Worm (Caenorhabditis elegans) whole organism, L2 larva: ENCODE results near the gene pas-2.

Experiments used
- C34F6.9 ChIP-seq: fragments of 150-350 bp; optimal IDR thresholded peaks from 2 replicates; lab custom pipeline; 2014; ENCODE audit warnings: missing biosample characterization, missing genetic modification characterization
- F13H6.1 ChIP-seq: sonication (generic microtip); optimal IDR thresholded peaks from 2 replicates; lab custom pipeline; 2016; ENCODE audit warnings: missing genetic modification characterization, missing compliant biosample characterization
- R02D3.7 ChIP-seq: fragments of 150-350 bp; optimal IDR thresholded peaks from 2 replicates; lab custom pipeline; 2014; ENCODE audit warnings: missing biosample characterization, missing genetic modification characterization
- Y55F3AM.14 ChIP-seq: fragments of 200-800 bp; sonication (Bioruptor generic); optimal IDR thresholded peaks from 2 replicates; lab custom pipeline; 2018; ENCODE audit warnings: mild to moderate bottlenecking, missing genetic modification characterization, missing compliant biosample characterization
- ZK546.5 ChIP-seq: sonication (generic microtip); optimal IDR thresholded peaks from 2 replicates; lab custom pipeline; 2017; ENCODE audit warnings: missing biosample characterization, missing genetic modification characterization
- aly-2 ChIP-seq: fragments of 150-350 bp; optimal IDR thresholded peaks from 2 replicates; lab custom pipeline; 2014; ENCODE audit warnings: missing biosample characterization, missing genetic modification characterization
- blmp-1 ChIP-seq: sonication (generic microtip); optimal IDR thresholded peaks from 2 replicates; lab custom pipeline; 2017; ENCODE audit warnings: missing genetic modification characterization, mild to moderate bottlenecking, missing compliant biosample characterization, antibody characterized with exemption, moderate library complexity; ENCODE audit not compliant: insufficient read depth
- ceh-16 ChIP-seq: fragments of 150-350 bp; optimal IDR thresholded peaks from 2 replicates; lab custom pipeline; 2014; ENCODE audit warnings: missing biosample characterization, missing genetic modification characterization
- ceh-82 ChIP-seq: fragments of 150-350 bp; optimal IDR thresholded peaks from 2 replicates; lab custom pipeline; 2014; ENCODE audit warnings: missing biosample characterization, missing genetic modification characterization
- crh-2 ChIP-seq: sonication (generic microtip); optimal IDR thresholded peaks from 2 replicates; lab custom pipeline; 2017; ENCODE audit warnings: missing biosample characterization, missing genetic modification characterization
- dmd-4 ChIP-seq: sonication (generic microtip); optimal IDR thresholded peaks from 2 replicates; lab custom pipeline; 2017; ENCODE audit warnings: missing biosample characterization, missing genetic modification characterization
- egl-27 ChIP-seq: sonication (generic microtip); optimal IDR thresholded peaks from 3 replicates; lab custom pipeline; 2017; ENCODE audit warnings: missing biosample characterization, missing genetic modification reagents, missing genetic modification characterization
- elt-3 ChIP-seq: sonication (generic microtip); optimal IDR thresholded peaks from 2 replicates; lab custom pipeline; 2017; ENCODE audit warnings: missing biosample characterization, missing genetic modification characterization
- fos-1 ChIP-seq: fragments of 150-350 bp; optimal IDR thresholded peaks from 2 replicates; lab custom pipeline; 2014; ENCODE audit warnings: missing biosample characterization, missing genetic modification characterization
- gmeb-1 ChIP-seq: fragments of 150-350 bp; optimal IDR thresholded peaks from 2 replicates; lab custom pipeline; 2014; ENCODE audit warnings: missing biosample characterization, missing genetic modification characterization
- lin-11 ChIP-seq: fragments of 150-350 bp; sonication (generic microtip); optimal IDR thresholded peaks from 2 replicates; lab custom pipeline; 2014; ENCODE audit warnings: missing biosample characterization, missing genetic modification characterization, inconsistent platforms, mixed read lengths
- lin-13 ChIP-seq: fragments of 150-350 bp; optimal IDR thresholded peaks from 2 replicates; lab custom pipeline; 2014; ENCODE audit warnings: missing biosample characterization, missing genetic modification reagents, missing genetic modification characterization
- lin-39 ChIP-seq: fragments of 150-350 bp; optimal IDR thresholded peaks from 2 replicates; lab custom pipeline; 2014; ENCODE audit warnings: missing biosample characterization, missing genetic modification reagents, missing genetic modification characterization
- lsy-2 ChIP-seq, 2 experiments: fragments of 150-350 bp in 1 of 2; sonication (generic microtip) in 1 of 2; optimal IDR thresholded peaks; 2 replicates each; lab custom pipeline; 2014 to 2017; ENCODE audit warnings: missing biosample characterization in 2 of 2, missing genetic modification characterization in 2 of 2
- mab-5 ChIP-seq: fragments of 150-350 bp; optimal IDR thresholded peaks from 2 replicates; lab custom pipeline; 2014; ENCODE audit warnings: missing biosample characterization, missing genetic modification characterization
- mbf-1 ChIP-seq: sonication (generic microtip); optimal IDR thresholded peaks from 2 replicates; lab custom pipeline; 2017; ENCODE audit warnings: missing biosample characterization, missing genetic modification characterization
- mdl-1 ChIP-seq, 2 experiments: fragments of 150-350 bp in 1 of 2; sonication (generic microtip) in 1 of 2; optimal IDR thresholded peaks; 2 replicates each; lab custom pipeline; 2017; ENCODE audit warnings: missing biosample characterization in 2 of 2, missing genetic modification characterization in 2 of 2
- nhr-10 ChIP-seq: sonication (generic microtip); optimal IDR thresholded peaks from 2 replicates; lab custom pipeline; 2017; ENCODE audit warnings: missing biosample characterization, missing genetic modification characterization
- nhr-11 ChIP-seq: fragments of 150-350 bp; optimal IDR thresholded peaks from 2 replicates; lab custom pipeline; 2014; ENCODE audit warnings: missing biosample characterization, missing genetic modification characterization
- nhr-12 ChIP-seq: fragments of 150-350 bp; optimal IDR thresholded peaks from 2 replicates; lab custom pipeline; 2014; ENCODE audit warnings: missing biosample characterization, missing genetic modification characterization
- nhr-129 ChIP-seq: fragments of 150-350 bp; optimal IDR thresholded peaks from 2 replicates; lab custom pipeline; 2014; ENCODE audit warnings: missing biosample characterization, missing genetic modification characterization
- nhr-21 ChIP-seq: fragments of 150-350 bp; optimal IDR thresholded peaks from 2 replicates; lab custom pipeline; 2014; ENCODE audit warnings: missing biosample characterization, missing genetic modification characterization
- nhr-237 ChIP-seq: fragments of 150-350 bp; optimal IDR thresholded peaks from 2 replicates; lab custom pipeline; 2014; ENCODE audit warnings: missing biosample characterization, missing genetic modification characterization
- nhr-6 ChIP-seq: fragments of 150-350 bp; optimal IDR thresholded peaks from 2 replicates; lab custom pipeline; 2014; ENCODE audit warnings: missing biosample characterization, missing genetic modification characterization
- nhr-77 ChIP-seq: fragments of 150-350 bp; optimal IDR thresholded peaks from 2 replicates; lab custom pipeline; 2014; ENCODE audit warnings: missing biosample characterization, missing genetic modification characterization
- peb-1 ChIP-seq: fragments of 150-350 bp; optimal IDR thresholded peaks from 2 replicates; lab custom pipeline; 2014; ENCODE audit warnings: missing biosample characterization, missing genetic modification characterization
- sem-4 ChIP-seq: fragments of 150-350 bp; optimal IDR thresholded peaks from 2 replicates; lab custom pipeline; 2014; ENCODE audit warnings: missing biosample characterization, missing genetic modification reagents, missing genetic modification characterization
- skn-1 ChIP-seq: sonication (generic microtip); optimal IDR thresholded peaks from 2 replicates; lab custom pipeline; 2017; ENCODE audit warnings: missing biosample characterization, missing genetic modification characterization
- sma-3 ChIP-seq: sonication (generic microtip); optimal IDR thresholded peaks from 2 replicates; lab custom pipeline; 2016; ENCODE audit warnings: missing genetic modification reagents, missing genetic modification characterization, missing compliant biosample characterization
- sma-9 ChIP-seq, 2 experiments: fragments of 150-350 bp in 1 of 2; sonication (generic microtip) in 1 of 2; optimal IDR thresholded peaks; 2 replicates each; lab custom pipeline; 2014 to 2016; ENCODE audit warnings: missing genetic modification characterization in 2 of 2, mild to moderate bottlenecking in 1 of 2, missing biosample characterization in 1 of 2, missing compliant biosample characterization in 1 of 2, missing genetic modification reagents in 1 of 2, moderate library complexity in 1 of 2
- snpc-4 ChIP-seq: fragments of 150-350 bp; optimal IDR thresholded peaks from 2 replicates; lab custom pipeline; 2014; ENCODE audit warnings: missing biosample characterization, missing genetic modification characterization
- unc-39 ChIP-seq: fragments of 150-350 bp; optimal IDR thresholded peaks from 2 replicates; lab custom pipeline; 2014; ENCODE audit warnings: missing biosample characterization, missing genetic modification characterization
- unc-55 ChIP-seq: fragments of 150-350 bp; sonication (generic microtip); optimal IDR thresholded peaks from 3 replicates; lab custom pipeline; 2014; ENCODE audit warnings: missing biosample characterization, missing genetic modification reagents, missing genetic modification characterization
- zag-1 ChIP-seq: fragments of 150-350 bp; optimal IDR thresholded peaks from 2 replicates; lab custom pipeline; 2014; ENCODE audit warnings: missing biosample characterization, missing genetic modification characterization
- ztf-1 ChIP-seq: fragments of 200-800 bp; sonication (Bioruptor generic); conservative IDR thresholded peaks from 2 replicates; pipeline ENCODE4 v1.3.6; 2022; ENCODE audit warnings: missing genetic modification characterization, missing compliant biosample characterization
- ztf-4 ChIP-seq: fragments of 150-350 bp; optimal IDR thresholded peaks from 2 replicates; lab custom pipeline; 2014; ENCODE audit warnings: missing biosample characterization, missing genetic modification characterization

pas-2 gene

ce11 chrV:10768892-10769291, 1.3 kb upstream of the pas-2 start:
- TF ChIP-seq nhr-10 (tag; lab: Kevin White, UChicago) = no peak
- no peak for TF ChIP-seq C34F6.9 (tag; lab: Kevin White, UChicago)
- no peak for TF ChIP-seq egl-27
- no peak for TF ChIP-seq nhr-11
- TF ChIP-seq mab-5 (tag; lab: Kevin White, UChicago) = no peak
- TF ChIP-seq nhr-21 (tag; lab: Kevin White, UChicago) = no peak
- no peak for TF ChIP-seq mbf-1
- TF ChIP-seq ceh-82 (tag; lab: Kevin White, UChicago) = no peak
- no peak for TF ChIP-seq lin-11
- TF ChIP-seq ztf-4 = no peak
- TF ChIP-seq F13H6.1 (tag; lab: Kevin White, UChicago) = no peak
- no peak for TF ChIP-seq ZK546.5 (tag; lab: Kevin White, UChicago)
- no peak for TF ChIP-seq gmeb-1
- TF ChIP-seq lin-13 (GFP tag; lab: Kevin White, UChicago) = no peak
- no peak for TF ChIP-seq nhr-6 (tag; lab: Kevin White, UChicago)
- TF ChIP-seq lsy-2 (tag; optimal IDR thresholded peaks at IDR 0.05; lab: Kevin White, UChicago) = no peak
- no peak for TF ChIP-seq nhr-12
- no peak for TF ChIP-seq R02D3.7
- TF ChIP-seq nhr-129 (tag; lab: Kevin White, UChicago) = no peak
- no peak for TF ChIP-seq mdl-1 (tag; optimal IDR thresholded peaks at IDR 0.05; lab: Kevin White, UChicago)

ce11 chrV:10771390-10771789, 1.2 kb downstream of the pas-2 start, which contains the start of gene D1054.3:
Gene D1054.3 (plus strand): TSS chrV:10771451.
- TF ChIP-seq sma-3 = no peak
- no peak for TF ChIP-seq unc-55 (GFP tag; lab: Kevin White, UChicago)
- no peak for TF ChIP-seq mab-5 (tag; lab: Kevin White, UChicago)
- TF ChIP-seq aly-2 (tag; lab: Kevin White, UChicago) = no peak
- TF ChIP-seq peb-1 (tag; lab: Kevin White, UChicago) = no peak
- no peak for TF ChIP-seq sma-9 (GFP tag; optimal IDR thresholded peaks at IDR 0.05; lab: Kevin White, UChicago)
- TF ChIP-seq sma-9 (tag; optimal IDR thresholded peaks at IDR 0.05; lab: Kevin White, UChicago) = no peak
- no peak for TF ChIP-seq elt-3 (tag; lab: Kevin White, UChicago)
- TF ChIP-seq unc-39 (tag; lab: Kevin White, UChicago) = no peak
- TF ChIP-seq lin-13 (GFP tag; lab: Kevin White, UChicago) = no peak
- no peak for TF ChIP-seq lin-39
- TF ChIP-seq gmeb-1 = no peak
- TF ChIP-seq egl-27 = no peak
- no peak for TF ChIP-seq blmp-1 (tag; lab: Kevin White, UChicago)
- no peak for TF ChIP-seq nhr-11
- TF ChIP-seq nhr-12 = no peak
- no peak for TF ChIP-seq sem-4
- TF ChIP-seq dmd-4 = no peak
- TF ChIP-seq nhr-10 (tag; lab: Kevin White, UChicago) = no peak
- no peak for TF ChIP-seq Y55F3AM.14 (GFP tag; lab: Kevin White, UChicago)

ce11 chrV:10773216-10773615, 3.0 kb downstream of the pas-2 start:
- TF ChIP-seq mab-5 (tag; lab: Kevin White, UChicago) (no peak), nhr-12 (no peak), elt-3 (tag; lab: Kevin White, UChicago) (no peak)
- TF ChIP-seq, all 48 proteins: peak for 0

ce11 chrV:10776528-10777055, 6.4 kb downstream of the pas-2 start, which contains the start of gene D1054.5:
Gene D1054.5 (minus strand): TSS chrV:10776578.
- TF ChIP-seq nhr-237 (tag; lab: Kevin White, UChicago) = no peak
- peak; percentile 1 for TF ChIP-seq gmeb-1
- no peak for TF ChIP-seq sem-4
- TF ChIP-seq dmd-4 = no peak
- TF ChIP-seq sma-9 (GFP tag; optimal IDR thresholded peaks at IDR 0.05; lab: Kevin White, UChicago) = peak; percentile 83
- no peak for TF ChIP-seq sma-9 (tag; optimal IDR thresholded peaks at IDR 0.05; lab: Kevin White, UChicago)
- TF ChIP-seq fos-1 = peak; percentile 92
- peak; percentile 45 for TF ChIP-seq crh-2 (tag; lab: Kevin White, UChicago)

- TF ChIP-seq F13H6.1 (tag; lab: Kevin White, UChicago) (no peak), snpc-4 (tag; lab: Kevin White, UChicago) (no peak), skn-1 (tag; lab: Kevin White, UChicago) (no peak), zag-1 (no peak), peb-1 (tag; lab: Kevin White, UChicago) (no peak), elt-3 (tag; lab: Kevin White, UChicago) (no peak), unc-55 (GFP tag; lab: Kevin White, UChicago) (no peak), nhr-6 (tag; lab: Kevin White, UChicago) (no peak), ztf-1 (GFP tag; lab: Robert Waterston, UW) (no peak), nhr-21 (tag; lab: Kevin White, UChicago) (no peak), unc-39 (tag; lab: Kevin White, UChicago) (no peak), fos-1 (no peak), ceh-16 (tag; lab: Kevin White, UChicago) (no peak), lin-39 (no peak), R02D3.7 (no peak), lin-13 (GFP tag; lab: Kevin White, UChicago) (no peak), nhr-77 (tag; lab: Kevin White, UChicago) (no peak), nhr-10 (tag; lab: Kevin White, UChicago) (no peak), mdl-1 (tag; optimal IDR thresholded peaks at IDR 0.05; lab: Kevin White, UChicago) (no peak)
These were observed 13.8 kb downstream of the pas-2 start, which contains the start of gene D1054.8 for ce11 chrV:10784011-10784410. Gene D1054.8 (plus strand): TSS chrV:10784311.
